Worm (Caenorhabditis elegans) whole organism, L1 larva: ENCODE data around the gene zmp-2.

Experiments used
- F16B12.6 ChIP-seq: fragments of 150-350 bp; optimal IDR thresholded peaks from 2 replicates; lab custom pipeline; 2014; ENCODE audit warnings: missing biosample characterization, missing genetic modification characterization
- ces-1 ChIP-seq: fragments of 150-350 bp; optimal IDR thresholded peaks from 2 replicates; lab custom pipeline; 2014; ENCODE audit warnings: missing biosample characterization, missing genetic modification reagents, missing genetic modification characterization
- mep-1 ChIP-seq: fragments of 150-350 bp; optimal IDR thresholded peaks from 2 replicates; lab custom pipeline; 2014; ENCODE audit warnings: missing biosample characterization, missing genetic modification characterization
- ztf-11 ChIP-seq, 2 experiments: sonication (generic microtip); optimal IDR thresholded peaks; 2 replicates each; lab custom pipeline; 2016 to 2017; ENCODE audit warnings: missing genetic modification characterization in 2 of 2, missing biosample characterization in 1 of 2, missing compliant biosample characterization in 1 of 2

DNA sequence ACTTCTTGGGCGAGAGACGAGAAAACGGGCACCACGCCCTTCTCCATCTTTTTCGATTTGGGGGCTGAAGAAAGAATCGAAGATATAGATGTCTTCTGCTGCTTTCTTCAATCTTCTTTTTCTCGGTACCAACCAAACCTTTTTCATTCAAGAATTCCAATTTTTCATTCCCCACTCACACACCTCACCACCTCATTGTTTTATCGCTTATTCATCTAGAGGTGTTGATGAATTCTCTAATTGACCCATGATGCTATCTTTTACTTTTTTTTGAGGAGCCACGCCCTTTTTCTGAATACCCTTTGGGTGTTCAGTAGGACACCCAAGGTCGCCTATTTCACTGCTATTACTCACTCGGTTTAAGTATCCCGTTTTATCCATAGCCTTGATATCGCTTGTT lies 15.3 kb downstream of the zmp-2 start:
- TF ChIP-seq ces-1 = no peak
- TF ChIP-seq F16B12.6 = no peak
- TF ChIP-seq ztf-11 (tag; optimal IDR thresholded peaks at IDR 0.05; lab: Kevin White, UChicago) = no peak
- TF ChIP-seq mep-1 (tag; lab: Kevin White, UChicago) = peak; percentile 18
